Worm (Caenorhabditis elegans): ENCODE results near the gene lips-12.

ce11 chrII:1063926-1064325, 50.1 kb downstream of the lips-12 start:
- TF ChIP-seq cog-1 (tag; optimal IDR thresholded peaks at IDR 0.05): no peak
- TF ChIP-seq T22C8.4 (GFP tag; IDR thresholded peaks at IDR 0.05): no peak
- no peak for TF ChIP-seq tab-1 (GFP tag; IDR thresholded peaks at IDR 0.05)
- TF ChIP-seq ref-1 (GFP tag; conservative IDR thresholded peaks at IDR 0.05): no peak
- no peak for TF ChIP-seq flt-1 (GFP tag; IDR thresholded peaks at IDR 0.05)
- no peak for TF ChIP-seq med-1 (GFP tag; optimal IDR thresholded peaks at IDR 0.05; ENCODE audit: insufficient read depth)
- no peak for TF ChIP-seq ztf-29 (GFP tag; IDR thresholded peaks at IDR 0.05)

Measured in whole organism, midembryonic.